Worm (Caenorhabditis elegans): ENCODE measurements around the gene slc-5A12.

The slc-5A12 gene

ce11 chrIV:11937087-11937486, at the start of gene slc-5A12:
Gene slc-5A12, plus strand, starts transcription at chrIV:11937419.
- TF ChIP-seq ceh-8 (GFP tag; optimal IDR thresholded peaks at IDR 0.05) (no peak), lin-39 (tag; optimal IDR thresholded peaks at IDR 0.05) (no peak), elt-3 (tag; optimal IDR thresholded peaks at IDR 0.05) (peak in 1 of 6 experiments; percentile 1), nhr-84 (tag; optimal IDR thresholded peaks at IDR 0.05) (no peak), unc-98 (GFP tag; IDR thresholded peaks at IDR 0.05) (no peak), ama-1 (optimal IDR thresholded peaks at IDR 0.05) (no peak), snu-23 (GFP tag; optimal IDR thresholded peaks at IDR 0.05) (peak; percentile 20), blmp-1 (tag; optimal IDR thresholded peaks at IDR 0.05) (peak; percentile 72), nhr-85 (tag) (peak; percentile 41), tlp-1 (tag; optimal IDR thresholded peaks at IDR 0.05) (no peak), lsy-2 (tag; optimal IDR thresholded peaks at IDR 0.05) (no peak), efl-3 (GFP tag; optimal IDR thresholded peaks at IDR 0.05) (no peak)

ce11 chrIV:11892545-11892944, 44.7 kb upstream of the slc-5A12 start:
- TF ChIP-seq dsc-1 (tag; optimal IDR thresholded peaks at IDR 0.05) (peak; percentile 51), fkh-8 (tag; optimal IDR thresholded peaks at IDR 0.05) (peak; percentile 48), nhr-11 (tag; optimal IDR thresholded peaks at IDR 0.05) (peak; percentile 6), hlh-4 (tag; optimal IDR thresholded peaks at IDR 0.05) (peak; percentile 58), nhr-20 (tag; optimal IDR thresholded peaks at IDR 0.05) (peak; percentile 44), mep-1 (tag; optimal IDR thresholded peaks at IDR 0.05) (no peak), ces-1 (GFP tag; optimal IDR thresholded peaks at IDR 0.05) (no peak)

ce11 chrIV:11893336-11893735, 43.9 kb upstream of the slc-5A12 start:
- peak; percentile 90 for TF ChIP-seq dsc-1 (tag; optimal IDR thresholded peaks at IDR 0.05)
- no peak for TF ChIP-seq vab-15 (tag; optimal IDR thresholded peaks at IDR 0.05)
- no peak for TF ChIP-seq nhr-12 (tag; optimal IDR thresholded peaks at IDR 0.05)
- TF ChIP-seq lin-39 (tag; optimal IDR thresholded peaks at IDR 0.05): no peak
- no peak for TF ChIP-seq efl-1 (optimal IDR thresholded peaks at IDR 0.05)
- TF ChIP-seq efl-1 (GFP tag; optimal IDR thresholded peaks at IDR 0.05 in 1 of 2): no peak
- TF ChIP-seq zag-1 (tag; optimal IDR thresholded peaks at IDR 0.05): no peak
- no peak for TF ChIP-seq egl-13 (tag; optimal IDR thresholded peaks at IDR 0.05)
- TF ChIP-seq sox-4 (tag; optimal IDR thresholded peaks at IDR 0.05): peak; percentile 21
- TF ChIP-seq ceh-82 (tag; optimal IDR thresholded peaks at IDR 0.05): no peak
- peak; percentile 6 for TF ChIP-seq pax-3 (tag; optimal IDR thresholded peaks at IDR 0.05)
- no peak for TF ChIP-seq ces-1 (GFP tag; optimal IDR thresholded peaks at IDR 0.05)
- TF ChIP-seq aha-1 (tag; optimal IDR thresholded peaks at IDR 0.05): no peak
- no peak for TF ChIP-seq unc-62 (GFP tag; optimal IDR thresholded peaks at IDR 0.05)
- no peak for TF ChIP-seq fkh-4 (tag; optimal IDR thresholded peaks at IDR 0.05; ENCODE audit: borderline replicate concordance)
- peak; percentile 18 for TF ChIP-seq nhr-47 (tag; optimal IDR thresholded peaks at IDR 0.05)
- no peak for TF ChIP-seq F16B12.6 (tag; optimal IDR thresholded peaks at IDR 0.05)
- TF ChIP-seq isw-1 (GFP tag; IDR thresholded peaks at IDR 0.05): no peak
- TF ChIP-seq snu-23 (GFP tag; optimal IDR thresholded peaks at IDR 0.05): no peak
- no peak for TF ChIP-seq hlh-4 (tag; optimal IDR thresholded peaks at IDR 0.05)
- no peak for TF ChIP-seq grh-1 (GFP tag; IDR thresholded peaks at IDR 0.05)
- TF ChIP-seq lsy-2 (tag; optimal IDR thresholded peaks at IDR 0.05): no peak
- no peak for TF ChIP-seq lir-3 (tag; optimal IDR thresholded peaks at IDR 0.05; ENCODE audit: poor library complexity)
- TF ChIP-seq blmp-1 (tag; optimal IDR thresholded peaks at IDR 0.05): no peak
- TF ChIP-seq xbp-1 (tag; optimal IDR thresholded peaks at IDR 0.05): no peak
- no peak for TF ChIP-seq irx-1 (tag; optimal IDR thresholded peaks at IDR 0.05)
- no peak for TF ChIP-seq elt-3 (tag; optimal IDR thresholded peaks at IDR 0.05)
- no peak for TF ChIP-seq C34B4.2 (tag; optimal IDR thresholded peaks at IDR 0.05)
- no peak for TF ChIP-seq tbx-2 (tag; optimal IDR thresholded peaks at IDR 0.05)
- TF ChIP-seq rnt-1 (tag; optimal IDR thresholded peaks at IDR 0.05): no peak
- no peak for TF ChIP-seq nhr-90 (tag; optimal IDR thresholded peaks at IDR 0.05; ENCODE audit: poor library complexity)
- TF ChIP-seq hlh-17 (GFP tag; optimal IDR thresholded peaks at IDR 0.05; ENCODE audit: borderline replicate concordance): no peak
- TF ChIP-seq lin-14 (GFP tag; optimal IDR thresholded peaks at IDR 0.05): no peak
- peak; percentile 3 for TF ChIP-seq nhr-71 (tag; optimal IDR thresholded peaks at IDR 0.05)
- TF ChIP-seq nhr-20 (tag; optimal IDR thresholded peaks at IDR 0.05): no peak

All from whole organism, L1 larva.